Fruit fly (Drosophila melanogaster) whole organism, prepupa: ENCODE results near the gene CG6770.

Source experiments
- CG3032 ChIP-seq: fragments of 200-800 bp; optimal IDR thresholded peaks from 2 replicates; lab custom pipeline; 2019; ENCODE audit warnings: missing biosample characterization, mild to moderate bottlenecking, missing genetic modification characterization, moderate library complexity
- CG6163 ChIP-seq: fragments of 200-800 bp; sonication (Bioruptor generic); IDR thresholded peaks from 3 replicates; pipeline ENCODE4 v1.3.6; 2022; ENCODE audit warnings: missing biosample characterization, missing genetic modification characterization
- CG8119 ChIP-seq: fragments of 200-800 bp; sonication (Bioruptor generic); IDR thresholded peaks from 3 replicates; pipeline ENCODE4 v1.3.6; 2022; ENCODE audit warnings: missing biosample characterization, missing genetic modification characterization
- Ets96B ChIP-seq: fragments of 200-800 bp; optimal IDR thresholded peaks from 2 replicates; lab custom pipeline; 2019; ENCODE audit warnings: missing biosample characterization, mild to moderate bottlenecking, missing genetic modification characterization, moderate library complexity
- achi ChIP-seq: fragments of 200-800 bp; sonication (Bioruptor generic); optimal IDR thresholded peaks from 3 replicates; lab custom pipeline; 2016; ENCODE audit warnings: missing biosample characterization, missing genetic modification characterization
- esn ChIP-seq: fragments of 200-800 bp; sonication (Bioruptor generic); optimal IDR thresholded peaks from 2 replicates; lab custom pipeline; 2016; ENCODE audit warnings: missing biosample characterization, mild to moderate bottlenecking, missing genetic modification characterization, moderate library complexity
- lz ChIP-seq: fragments of 200-800 bp; sonication (Bioruptor generic); optimal IDR thresholded peaks from 3 replicates; lab custom pipeline; 2016; ENCODE audit warnings: missing biosample characterization, missing genetic modification characterization
- pdm3 ChIP-seq: fragments of 200-800 bp; sonication (Bioruptor generic); optimal IDR thresholded peaks from 3 replicates; lab custom pipeline; 2016; ENCODE audit warnings: missing biosample characterization, missing genetic modification characterization

dm6 chr2L:12028102-12028501, 17.8 kb downstream of the CG6770 start:
- TF ChIP-seq Ets96B (no peak), esn (GFP tag; lab: Kevin White, UChicago) (no peak), lz (GFP tag; lab: Kevin White, UChicago) (no peak), CG8119 (GFP tag; lab: Robert Waterston, UW) (no peak), CG6163 (no peak), achi (GFP tag; lab: Kevin White, UChicago) (no peak), CG3032 (tag; lab: Kevin White, UChicago) (no peak), pdm3 (GFP tag; lab: Kevin White, UChicago) (no peak)
